Worm (Caenorhabditis elegans): ENCODE data around the gene srt-11.

srt-11 gene

ce11 chrII:14805686-14806085, at the start of gene srt-11:
Gene srt-11 (plus strand): TSS chrII:14805986.
- no peak for TF ChIP-seq pha-2 (tag; optimal IDR thresholded peaks at IDR 0.05)
- TF ChIP-seq tbx-2 (tag; optimal IDR thresholded peaks at IDR 0.05) = no peak
- TF ChIP-seq elt-2 (tag; optimal IDR thresholded peaks at IDR 0.05) = no peak
- no peak for TF ChIP-seq ttx-3 (tag; optimal IDR thresholded peaks at IDR 0.05)
- TF ChIP-seq ceh-45 (GFP tag; IDR thresholded peaks at IDR 0.05) = no peak
- no peak for TF ChIP-seq hlh-8 (tag; optimal IDR thresholded peaks at IDR 0.05)
- no peak for TF ChIP-seq sox-4 (tag; optimal IDR thresholded peaks at IDR 0.05)

- TF ChIP-seq C38D4.7 (GFP tag; optimal IDR thresholded peaks at IDR 0.05) (no peak), ceh-30 (tag; optimal IDR thresholded peaks at IDR 0.05) (no peak), hlh-8 (tag; optimal IDR thresholded peaks at IDR 0.05) (no peak), ceh-22 (tag; optimal IDR thresholded peaks at IDR 0.05) (no peak), sdc-2 (tag; optimal IDR thresholded peaks at IDR 0.05) (no peak), pha-4 (tag; optimal IDR thresholded peaks at IDR 0.05) (no peak), hlh-30 (tag; optimal IDR thresholded peaks at IDR 0.05; ENCODE audit: insufficient read depth) (no peak), sox-4 (tag; optimal IDR thresholded peaks at IDR 0.05) (no peak), zip-5 (tag; optimal IDR thresholded peaks at IDR 0.05) (no peak), ets-4 (tag; optimal IDR thresholded peaks at IDR 0.05) (no peak), eyg-1 (tag; optimal IDR thresholded peaks at IDR 0.05) (no peak)
Observed at ce11 chrII:14757711-14758110, 48.1 kb upstream of the srt-11 start, which contains the start of gene Y54E2A.5. Gene Y54E2A.5 (minus strand): TSS chrII:14757811.

ce11 chrII:14768804-14769203, 37.0 kb upstream of the srt-11 start:
- no peak for TF ChIP-seq ceh-45 (GFP tag; IDR thresholded peaks at IDR 0.05)
- no peak for TF ChIP-seq fax-1 (tag; optimal IDR thresholded peaks at IDR 0.05)
- no peak for TF ChIP-seq elt-4 (tag; optimal IDR thresholded peaks at IDR 0.05)
- TF ChIP-seq F13H6.1 (tag; optimal IDR thresholded peaks at IDR 0.05) = no peak
- TF ChIP-seq rnt-1 (tag; optimal IDR thresholded peaks at IDR 0.05) = no peak
- TF ChIP-seq syd-9 (tag; optimal IDR thresholded peaks at IDR 0.05) = no peak
- no peak for TF ChIP-seq lin-11 (tag; optimal IDR thresholded peaks at IDR 0.05)
- TF ChIP-seq ceh-6 (GFP tag; optimal IDR thresholded peaks at IDR 0.05) = no peak
- TF ChIP-seq dve-1 (tag; optimal IDR thresholded peaks at IDR 0.05) = no peak
- TF ChIP-seq ceh-34 (tag; optimal IDR thresholded peaks at IDR 0.05) = no peak
- no peak for TF ChIP-seq gmeb-2 (tag; optimal IDR thresholded peaks at IDR 0.05)
- no peak for TF ChIP-seq pha-4 (tag; optimal IDR thresholded peaks at IDR 0.05)
- no peak for TF ChIP-seq sox-2 (GFP tag; IDR thresholded peaks at IDR 0.05)
- no peak for TF ChIP-seq ceh-31 (tag; optimal IDR thresholded peaks at IDR 0.05)
- TF ChIP-seq C38D4.7 (GFP tag; optimal IDR thresholded peaks at IDR 0.05) = no peak
- TF ChIP-seq ceh-22 (tag; optimal IDR thresholded peaks at IDR 0.05) = no peak
- no peak for TF ChIP-seq madf-2 (tag; optimal IDR thresholded peaks at IDR 0.05)
- TF ChIP-seq ceh-48 (tag; optimal IDR thresholded peaks at IDR 0.05) = no peak

- TF ChIP-seq ceh-34 (tag; optimal IDR thresholded peaks at IDR 0.05) (no peak), F13H6.1 (tag; optimal IDR thresholded peaks at IDR 0.05) (no peak), lin-11 (tag; optimal IDR thresholded peaks at IDR 0.05) (no peak), ceh-22 (tag; optimal IDR thresholded peaks at IDR 0.05) (no peak), hlh-15 (tag; optimal IDR thresholded peaks at IDR 0.05) (no peak), ama-1 (optimal IDR thresholded peaks at IDR 0.05) (no peak), npax-4 (tag; optimal IDR thresholded peaks at IDR 0.05) (no peak), unc-86 (tag; optimal IDR thresholded peaks at IDR 0.05) (no peak), madf-2 (tag; optimal IDR thresholded peaks at IDR 0.05) (no peak), ceh-30 (tag; optimal IDR thresholded peaks at IDR 0.05) (no peak), pros-1 (tag; optimal IDR thresholded peaks at IDR 0.05) (no peak), dmd-4 (tag; optimal IDR thresholded peaks at IDR 0.05; ENCODE audit: borderline replicate concordance) (no peak), syd-9 (tag; optimal IDR thresholded peaks at IDR 0.05) (no peak), rnt-1 (tag; optimal IDR thresholded peaks at IDR 0.05) (no peak), nfya-1 (tag; optimal IDR thresholded peaks at IDR 0.05) (no peak), hlh-30 (tag; optimal IDR thresholded peaks at IDR 0.05; ENCODE audit: insufficient read depth) (no peak)
Observed at ce11 chrII:14771096-14771495, 34.7 kb upstream of the srt-11 start.

Measured in whole organism, late embryonic.